1 fruit fly cellular context compared by ENCODE assay signal in genomic region chr3R:19847591-19848256, dm6.
TF ChIP-seq lines count a peak whose summit lies in the region.

No protein-coding gene starts in this region.

TF ChIP-seq in whole organism, embryonic, 481 proteins besides CTCF, POLR2A, EP300 and RAD21 (continued from another document and continues in another):
- TF ChIP-seq az2 (GFP tag; optimal IDR thresholded peaks at IDR 0.05; lab: Kevin White, UChicago) (no peak), sima (GFP tag; optimal IDR thresholded peaks at IDR 0.05; lab: Kevin White, UChicago) (no peak), tup (GFP tag; optimal IDR thresholded peaks at IDR 0.05; lab: Kevin White, UChicago) (no peak), seq (GFP tag; IDR thresholded peaks at IDR 0.05; lab: Robert Waterston, UW) (peak; percentile 33; the same call in 1 of the 2 replicates), Kr (GFP tag; optimal IDR thresholded peaks at IDR 0.05; lab: Kevin White, UChicago) (no peak), CG4404 (GFP tag; IDR thresholded peaks at IDR 0.05; lab: Robert Waterston, UW) (no peak), peb (GFP tag; IDR thresholded peaks at IDR 0.05; lab: Robert Waterston, UW) (no peak), CG12942 (GFP tag; optimal IDR thresholded peaks at IDR 0.05; lab: Kevin White, UChicago) (no peak), Max (GFP tag; optimal IDR thresholded peaks at IDR 0.05; lab: Kevin White, UChicago) (no peak), dpn (GFP tag; optimal IDR thresholded peaks at IDR 0.05; lab: Kevin White, UChicago) (no peak), h (optimal IDR thresholded peaks at IDR 0.05; lab: Kevin White, UChicago) (no peak), CG4854 (GFP tag; optimal IDR thresholded peaks at IDR 0.05; lab: Kevin White, UChicago) (no peak), CG1832 (GFP tag; optimal IDR thresholded peaks at IDR 0.05; lab: Kevin White, UChicago) (no peak), CG9215 (GFP tag; IDR thresholded peaks at IDR 0.05; lab: Robert Waterston, UW) (no peak), Atf6 (GFP tag; IDR thresholded peaks at IDR 0.05; lab: Robert Waterston, UW) (peak; percentile 50), CG4820 (GFP tag; optimal IDR thresholded peaks at IDR 0.05; lab: Kevin White, UChicago) (no peak), CG31388 (GFP tag; optimal IDR thresholded peaks at IDR 0.05; lab: Kevin White, UChicago) (no peak), z (GFP tag; IDR thresholded peaks at IDR 0.05; lab: Robert Waterston, UW) (peak; percentile 64; the same call in 2 of the 3 replicates), ems (GFP tag; optimal IDR thresholded peaks at IDR 0.05; lab: Kevin White, UChicago) (no peak), CG18262 (tag; optimal IDR thresholded peaks at IDR 0.05; lab: Kevin White, UChicago) (no peak), corto (GFP tag; optimal IDR thresholded peaks at IDR 0.05; lab: Kevin White, UChicago) (no peak), NFAT (GFP tag; IDR thresholded peaks at IDR 0.05; lab: Robert Waterston, UW) (peak; percentile 27; the same call in 1 of the 2 replicates), CG34376 (GFP tag; optimal IDR thresholded peaks at IDR 0.05; lab: Kevin White, UChicago) (peak; percentile 63), fu2 (GFP tag; optimal IDR thresholded peaks at IDR 0.05; lab: Kevin White, UChicago) (no peak), pzg (GFP tag; optimal IDR thresholded peaks at IDR 0.05; lab: Kevin White, UChicago) (no peak), cwo (GFP tag; optimal IDR thresholded peaks at IDR 0.05; lab: Kevin White, UChicago) (peak; percentile 18), mam (GFP tag; optimal IDR thresholded peaks at IDR 0.05; lab: Kevin White, UChicago) (no peak), exex (tag; optimal IDR thresholded peaks at IDR 0.05; lab: Kevin White, UChicago) (peak; percentile 23), toy (GFP tag; IDR thresholded peaks at IDR 0.05; lab: Robert Waterston, UW) (no peak), otp (GFP tag; IDR thresholded peaks at IDR 0.05; lab: Robert Waterston, UW) (peak; percentile 43; the same call in 1 of the 3 replicates), vvl (GFP tag; IDR thresholded peaks at IDR 0.05; lab: Robert Waterston, UW) (peak; percentile 69), tgo (GFP tag; IDR thresholded peaks at IDR 0.05; lab: Robert Waterston, UW) (no peak), Lpt (GFP tag; optimal IDR thresholded peaks at IDR 0.05; lab: Kevin White, UChicago) (no peak), repo (GFP tag; optimal IDR thresholded peaks at IDR 0.05; lab: Kevin White, UChicago) (no peak), Bgb (GFP tag; IDR thresholded peaks at IDR 0.05; lab: Robert Waterston, UW; ENCODE audit: partially characterized antibody) (no peak), Taf1 (GFP tag; IDR thresholded peaks at IDR 0.05; lab: Robert Waterston, UW) (no peak), sob (GFP tag; IDR thresholded peaks at IDR 0.05; lab: Robert Waterston, UW) (peak; percentile 44; the same call in 1 of the 2 replicates), CG16813 (GFP tag; IDR thresholded peaks at IDR 0.05; lab: Robert Waterston, UW; ENCODE audit: partially characterized antibody) (no peak), sqz (GFP tag; optimal IDR thresholded peaks at IDR 0.05; lab: Kevin White, UChicago) (peak; percentile 92), CG17385 (GFP tag; optimal IDR thresholded peaks at IDR 0.05; lab: Kevin White, UChicago) (peak; percentile 61), Chrac-16 (GFP tag; optimal IDR thresholded peaks at IDR 0.05; lab: Kevin White, UChicago) (no peak), CG14710 (tag; optimal IDR thresholded peaks at IDR 0.05; lab: Kevin White, UChicago) (peak; percentile 16), bsh (GFP tag; optimal IDR thresholded peaks at IDR 0.05; lab: Kevin White, UChicago) (peak in 1 of 2 experiments; percentile 60), Sox102F (GFP tag; optimal IDR thresholded peaks at IDR 0.05; lab: Kevin White, UChicago) (no peak), NK7.1 (GFP tag; optimal IDR thresholded peaks at IDR 0.05; lab: Kevin White, UChicago) (no peak), zfh2 (GFP tag; optimal IDR thresholded peaks at IDR 0.05; lab: Kevin White, UChicago) (no peak), ind (GFP tag; optimal IDR thresholded peaks at IDR 0.05; lab: Kevin White, UChicago) (no peak), pb (GFP tag; optimal IDR thresholded peaks at IDR 0.05; lab: Kevin White, UChicago) (no peak), croc (GFP tag; conservative IDR thresholded peaks at IDR 0.05; lab: Robert Waterston, UW) (no peak), CG15269 (tag; optimal IDR thresholded peaks at IDR 0.05; lab: Kevin White, UChicago) (peak; percentile 51), Sin3A (optimal IDR thresholded peaks at IDR 0.05; lab: Kevin White, UChicago) (no peak), CG15073 (GFP tag; optimal IDR thresholded peaks at IDR 0.05; lab: Kevin White, UChicago) (no peak), br (optimal IDR thresholded peaks at IDR 0.05; lab: Kevin White, UChicago) (no peak), CG18011 (GFP tag; optimal IDR thresholded peaks at IDR 0.05; lab: Kevin White, UChicago) (no peak), lola (GFP tag; optimal IDR thresholded peaks at IDR 0.05; lab: Kevin White, UChicago) (peak in 1 of 3 experiments; percentile 36), CG5245 (GFP tag; optimal IDR thresholded peaks at IDR 0.05; lab: Kevin White, UChicago) (no peak), CG4617 (GFP tag; optimal IDR thresholded peaks at IDR 0.05; lab: Kevin White, UChicago; ENCODE audit: borderline replicate concordance) (no peak), row (GFP tag; IDR thresholded peaks at IDR 0.05; lab: Robert Waterston, UW) (no peak), Bteb2 (GFP tag; optimal IDR thresholded peaks at IDR 0.05; lab: Kevin White, UChicago) (no peak), hkb (optimal IDR thresholded peaks at IDR 0.05; lab: Kevin White, UChicago) (no peak), hkb (GFP tag; IDR thresholded peaks at IDR 0.05; lab: Robert Waterston, UW) (peak; percentile 47), ranshi (GFP tag; IDR thresholded peaks at IDR 0.05; lab: Robert Waterston, UW) (no peak; the same call in 1 of the 2 replicates), gcm2 (GFP tag; optimal IDR thresholded peaks at IDR 0.05; lab: Kevin White, UChicago) (peak; percentile 25), cas (GFP tag; IDR thresholded peaks at IDR 0.05; lab: Robert Waterston, UW) (no peak), sd (tag; optimal IDR thresholded peaks at IDR 0.05; lab: Kevin White, UChicago) (no peak), CG12769 (tag; optimal IDR thresholded peaks at IDR 0.05; lab: Kevin White, UChicago) (no peak), klu (GFP tag; IDR thresholded peaks at IDR 0.05; lab: Robert Waterston, UW) (no peak), CG10267 (tag; optimal IDR thresholded peaks at IDR 0.05; lab: Kevin White, UChicago) (no peak), CG6854 (GFP tag; optimal IDR thresholded peaks at IDR 0.05; lab: Kevin White, UChicago) (no peak), CG11504 (tag; optimal IDR thresholded peaks at IDR 0.05; lab: Kevin White, UChicago) (no peak), CG9797 (GFP tag; optimal IDR thresholded peaks at IDR 0.05; lab: Kevin White, UChicago) (no peak), CG12659 (GFP tag; optimal IDR thresholded peaks at IDR 0.05; lab: Kevin White, UChicago) (no peak), CG12155 (GFP tag; optimal IDR thresholded peaks at IDR 0.05; lab: Kevin White, UChicago) (no peak), CG14667 (GFP tag; IDR thresholded peaks at IDR 0.05; lab: Robert Waterston, UW) (no peak), tll (GFP tag; optimal IDR thresholded peaks at IDR 0.05; lab: Kevin White, UChicago) (no peak), al (GFP tag; IDR thresholded peaks at IDR 0.05; lab: Robert Waterston, UW) (no peak), Gug (GFP tag; IDR thresholded peaks at IDR 0.05; lab: Robert Waterston, UW) (no peak), CG17568 (GFP tag; optimal IDR thresholded peaks at IDR 0.05; lab: Kevin White, UChicago) (peak; percentile 82), CG17612 (GFP tag; IDR thresholded peaks at IDR 0.05; lab: Robert Waterston, UW) (no peak), inv (GFP tag; IDR thresholded peaks at IDR 0.05; lab: Robert Waterston, UW; ENCODE audit: partially characterized antibody) (no peak), Stat92E (GFP tag; optimal IDR thresholded peaks at IDR 0.05; lab: Kevin White, UChicago) (no peak), Sry-β (GFP tag; optimal IDR thresholded peaks at IDR 0.05; lab: Kevin White, UChicago) (no peak), Rfx (GFP tag; IDR thresholded peaks at IDR 0.05; lab: Robert Waterston, UW) (peak; percentile 29; the same call in 1 of the 2 replicates), CG17802 (tag; optimal IDR thresholded peaks at IDR 0.05; lab: Kevin White, UChicago) (no peak), sim (GFP tag; IDR thresholded peaks at IDR 0.05; lab: Robert Waterston, UW) (no peak), CG6175 (GFP tag; IDR thresholded peaks at IDR 0.05; lab: Robert Waterston, UW) (no peak; the same call in 2 of the 3 replicates), nerfin-2 (GFP tag; IDR thresholded peaks at IDR 0.05; lab: Robert Waterston, UW; ENCODE audit: partially characterized antibody) (no peak), Fer1 (GFP tag; optimal IDR thresholded peaks at IDR 0.05; lab: Kevin White, UChicago) (peak; percentile 43), CG8765 (GFP tag; IDR thresholded peaks at IDR 0.05; lab: Robert Waterston, UW) (no peak), Bdp1 (GFP tag; optimal IDR thresholded peaks at IDR 0.05; lab: Kevin White, UChicago) (no peak), CG7271 (tag; optimal IDR thresholded peaks at IDR 0.05; lab: Kevin White, UChicago) (no peak), gsb-n (tag; optimal IDR thresholded peaks at IDR 0.05; lab: Kevin White, UChicago) (no peak), CG11398 (GFP tag; optimal IDR thresholded peaks at IDR 0.05; lab: Kevin White, UChicago) (no peak), knrl (GFP tag; IDR thresholded peaks at IDR 0.05; lab: Robert Waterston, UW; ENCODE audit: partially characterized antibody) (no peak), C15 (GFP tag; IDR thresholded peaks at IDR 0.05; lab: Robert Waterston, UW) (no peak), BtbVII (GFP tag; optimal IDR thresholded peaks at IDR 0.05; lab: Kevin White, UChicago) (peak; percentile 46), sc (optimal IDR thresholded peaks at IDR 0.05; lab: Kevin White, UChicago) (no peak), sc (GFP tag; optimal IDR thresholded peaks at IDR 0.05; lab: Kevin White, UChicago) (peak; percentile 12), danr (GFP tag; IDR thresholded peaks at IDR 0.05; lab: Robert Waterston, UW) (no peak), CG6272 (GFP tag; IDR thresholded peaks at IDR 0.05; lab: Robert Waterston, UW) (no peak), Neu2 (GFP tag; optimal IDR thresholded peaks at IDR 0.05; lab: Kevin White, UChicago; ENCODE audit: borderline replicate concordance) (peak; percentile 87), gfzf (GFP tag; optimal IDR thresholded peaks at IDR 0.05; lab: Kevin White, UChicago) (no peak), grn (GFP tag; optimal IDR thresholded peaks at IDR 0.05; lab: Kevin White, UChicago) (peak; percentile 12), Tbp (GFP tag; optimal IDR thresholded peaks at IDR 0.05; lab: Kevin White, UChicago) (no peak), Nf-YC (tag; optimal IDR thresholded peaks at IDR 0.05; lab: Kevin White, UChicago) (peak; percentile 4), sr (GFP tag; IDR thresholded peaks at IDR 0.05; lab: Robert Waterston, UW) (peak; percentile 20; the same call in 1 of the 3 replicates), pum (GFP tag; optimal IDR thresholded peaks at IDR 0.05; lab: Kevin White, UChicago) (no peak), CG3163 (GFP tag; optimal IDR thresholded peaks at IDR 0.05; lab: Kevin White, UChicago) (peak; percentile 19), CG34422 (GFP tag; IDR thresholded peaks at IDR 0.05; lab: Robert Waterston, UW) (peak; percentile 51; the same call in 1 of the 3 replicates), Spps (tag; optimal IDR thresholded peaks at IDR 0.05; lab: Kevin White, UChicago) (no peak), maf-S (GFP tag; optimal IDR thresholded peaks at IDR 0.05; lab: Kevin White, UChicago) (no peak), Oaz (GFP tag; IDR thresholded peaks at IDR 0.05; lab: Robert Waterston, UW) (no peak), CG1647 (GFP tag; optimal IDR thresholded peaks at IDR 0.05; lab: Kevin White, UChicago) (no peak), Deaf1 (tag; optimal IDR thresholded peaks at IDR 0.05; lab: Kevin White, UChicago) (no peak), cad (GFP tag; optimal IDR thresholded peaks at IDR 0.05; lab: Kevin White, UChicago) (no peak), CG11247 (GFP tag; IDR thresholded peaks at IDR 0.05; lab: Robert Waterston, UW) (peak; percentile 22; the same call in 1 of the 2 replicates), CG2120 (GFP tag; optimal IDR thresholded peaks at IDR 0.05; lab: Kevin White, UChicago) (no peak), Mes4 (GFP tag; optimal IDR thresholded peaks at IDR 0.05; lab: Kevin White, UChicago) (peak; percentile 31), CG4424 (GFP tag; optimal IDR thresholded peaks at IDR 0.05; lab: Kevin White, UChicago) (peak; percentile 1), phol (tag; optimal IDR thresholded peaks at IDR 0.05; lab: Kevin White, UChicago) (no peak), Blimp-1 (GFP tag; optimal IDR thresholded peaks at IDR 0.05; lab: Kevin White, UChicago) (no peak), HmgD (GFP tag; optimal IDR thresholded peaks at IDR 0.05; lab: Kevin White, UChicago) (no peak), Dek (tag; optimal IDR thresholded peaks at IDR 0.05; lab: Kevin White, UChicago) (peak; percentile 37), esg (GFP tag; conservative IDR thresholded peaks at IDR 0.05; lab: Robert Waterston, UW) (no peak), lab (GFP tag; optimal IDR thresholded peaks at IDR 0.05; lab: Kevin White, UChicago) (no peak), CG17328 (GFP tag; IDR thresholded peaks at IDR 0.05; lab: Robert Waterston, UW) (peak; percentile 22; the same call in 1 of the 2 replicates), Awh (GFP tag; IDR thresholded peaks at IDR 0.05; lab: Robert Waterston, UW) (no peak; the same call in none of the 2 replicates), wek (GFP tag; optimal IDR thresholded peaks at IDR 0.05; lab: Kevin White, UChicago) (peak; percentile 69), HLH4C (GFP tag; IDR thresholded peaks at IDR 0.05; lab: Robert Waterston, UW; ENCODE audit: partially characterized antibody) (no peak), ac (GFP tag; optimal IDR thresholded peaks at IDR 0.05; lab: Kevin White, UChicago) (no peak), CG7372 (GFP tag; IDR thresholded peaks at IDR 0.05; lab: Robert Waterston, UW) (no peak), CG9932 (GFP tag; IDR thresholded peaks at IDR 0.05; lab: Robert Waterston, UW) (no peak), org-1 (GFP tag; optimal IDR thresholded peaks at IDR 0.05; lab: Kevin White, UChicago) (peak; percentile 26), amos (GFP tag; IDR thresholded peaks at IDR 0.05; lab: Robert Waterston, UW; ENCODE audit: partially characterized antibody) (no peak), CkIIα-i1 (GFP tag; IDR thresholded peaks at IDR 0.05; lab: Robert Waterston, UW) (no peak), CG17829 (tag; optimal IDR thresholded peaks at IDR 0.05; lab: Kevin White, UChicago) (peak; percentile 6)
